Worm (Caenorhabditis elegans) whole organism, mixed stage, embryonic: ENCODE results near the gene tbc-19.

Experiments used
- M03D4.4 ChIP-seq: sonication (generic microtip); optimal IDR thresholded peaks from 2 replicates; lab custom pipeline; 2017; ENCODE audit warnings: mild to moderate bottlenecking, missing genetic modification characterization, missing compliant biosample characterization
- bed-3 ChIP-seq: fragments of 200-800 bp; sonication (Bioruptor generic); optimal IDR thresholded peaks from 3 replicates; lab custom pipeline; 2018; ENCODE audit warnings: mild to moderate bottlenecking, missing genetic modification characterization, moderate library complexity, missing compliant biosample characterization
- blmp-1 ChIP-seq: fragments of 150-350 bp; optimal IDR thresholded peaks from 2 replicates; lab custom pipeline; 2014; ENCODE audit warnings: missing biosample characterization, missing genetic modification characterization
- ceh-39 ChIP-seq: fragments of 150-350 bp; optimal IDR thresholded peaks from 2 replicates; lab custom pipeline; 2014; ENCODE audit warnings: missing biosample characterization, missing genetic modification characterization
- ceh-43 ChIP-seq: fragments of 200-800 bp; sonication (Bioruptor generic); optimal IDR thresholded peaks from 2 replicates; lab custom pipeline; 2018; ENCODE audit warnings: mild to moderate bottlenecking, missing genetic modification characterization, moderate library complexity, missing compliant biosample characterization
- ceh-83 ChIP-seq: fragments of 200-800 bp; sonication (Bioruptor generic); optimal IDR thresholded peaks from 2 replicates; lab custom pipeline; 2018; ENCODE audit warnings: mild to moderate bottlenecking, missing genetic modification characterization, missing compliant biosample characterization
- ces-1 ChIP-seq: fragments of 150-350 bp; optimal IDR thresholded peaks from 2 replicates; lab custom pipeline; 2014; ENCODE audit warnings: missing biosample characterization, missing genetic modification reagents, missing genetic modification characterization
- cnd-1 ChIP-seq: fragments of 200-800 bp; sonication (Bioruptor generic); optimal IDR thresholded peaks from 2 replicates; lab custom pipeline; 2018; ENCODE audit warnings: mild to moderate bottlenecking, missing genetic modification characterization, missing compliant biosample characterization
- drap-1 ChIP-seq: fragments of 200-800 bp; sonication (Bioruptor generic); optimal IDR thresholded peaks from 3 replicates; lab custom pipeline; 2018; ENCODE audit warnings: mild to moderate bottlenecking, missing genetic modification characterization, missing compliant biosample characterization
- elt-1 ChIP-seq: sonication (generic microtip); optimal IDR thresholded peaks from 2 replicates; lab custom pipeline; 2017; ENCODE audit warnings: missing genetic modification characterization, mild to moderate bottlenecking, missing compliant biosample characterization, antibody characterized with exemption, moderate library complexity, borderline replicate concordance; ENCODE audit not compliant: insufficient read depth
- elt-3 ChIP-seq: fragments of 150-350 bp; optimal IDR thresholded peaks from 2 replicates; lab custom pipeline; 2014; ENCODE audit warnings: missing biosample characterization, missing genetic modification characterization
- flh-1 ChIP-seq: fragments of 200-800 bp; sonication (Bioruptor generic); optimal IDR thresholded peaks from 2 replicates; lab custom pipeline; 2018; ENCODE audit warnings: mild to moderate bottlenecking, missing genetic modification characterization, moderate library complexity, missing compliant biosample characterization
- ham-2 ChIP-seq: fragments of 200-800 bp; sonication (Bioruptor generic); optimal IDR thresholded peaks from 2 replicates; lab custom pipeline; 2018; ENCODE audit warnings: mild to moderate bottlenecking, missing genetic modification characterization, missing compliant biosample characterization
- hlh-1 ChIP-seq: fragments of 150-350 bp; optimal IDR thresholded peaks from 2 replicates; lab custom pipeline; 2014; ENCODE audit warnings: missing biosample characterization, missing genetic modification reagents, missing genetic modification characterization
- lin-13 ChIP-seq: fragments of 150-350 bp; optimal IDR thresholded peaks from 2 replicates; lab custom pipeline; 2014; ENCODE audit warnings: missing biosample characterization, missing genetic modification characterization
- lin-32 ChIP-seq: fragments of 200-800 bp; sonication (Bioruptor generic); optimal IDR thresholded peaks from 2 replicates; lab custom pipeline; 2018; ENCODE audit warnings: mild to moderate bottlenecking, missing genetic modification characterization, missing compliant biosample characterization
- lsy-2 ChIP-seq: fragments of 150-350 bp; optimal IDR thresholded peaks from 2 replicates; lab custom pipeline; 2014; ENCODE audit warnings: missing biosample characterization, missing genetic modification characterization
- mab-5 ChIP-seq: fragments of 150-350 bp; optimal IDR thresholded peaks from 2 replicates; lab custom pipeline; 2014; ENCODE audit warnings: missing biosample characterization, missing genetic modification characterization
- mep-1 ChIP-seq: fragments of 150-350 bp; optimal IDR thresholded peaks from 2 replicates; lab custom pipeline; 2017; ENCODE audit warnings: missing biosample characterization, missing genetic modification reagents, missing genetic modification characterization, inconsistent platforms
- mls-2 ChIP-seq: sonication (generic microtip); optimal IDR thresholded peaks from 2 replicates; lab custom pipeline; 2016; ENCODE audit warnings: mild to moderate bottlenecking, missing genetic modification characterization, moderate library complexity, missing compliant biosample characterization
- nhr-12 ChIP-seq: fragments of 150-350 bp; optimal IDR thresholded peaks from 2 replicates; lab custom pipeline; 2014; ENCODE audit warnings: missing biosample characterization, missing genetic modification characterization
- nhr-2 ChIP-seq: fragments of 150-350 bp; optimal IDR thresholded peaks from 2 replicates; lab custom pipeline; 2014; ENCODE audit warnings: missing biosample characterization, missing genetic modification characterization
- nhr-237 ChIP-seq: fragments of 150-350 bp; optimal IDR thresholded peaks from 2 replicates; lab custom pipeline; 2014; ENCODE audit warnings: missing biosample characterization, missing genetic modification characterization
- nhr-28 ChIP-seq: fragments of 150-350 bp; optimal IDR thresholded peaks from 2 replicates; lab custom pipeline; 2014; ENCODE audit warnings: missing biosample characterization, missing genetic modification characterization
- nhr-76 ChIP-seq: sonication (generic microtip); optimal IDR thresholded peaks from 2 replicates; lab custom pipeline; 2017; ENCODE audit warnings: missing biosample characterization, missing genetic modification characterization
- pha-4 ChIP-seq: fragments of 150-350 bp; optimal IDR thresholded peaks from 2 replicates; lab custom pipeline; 2018; ENCODE audit warnings: missing biosample characterization, missing genetic modification reagents, missing genetic modification characterization
- sem-2 ChIP-seq: fragments of 200-800 bp; sonication (Bioruptor generic); optimal IDR thresholded peaks from 2 replicates; lab custom pipeline; 2018; ENCODE audit warnings: mild to moderate bottlenecking, missing genetic modification characterization, missing compliant biosample characterization
- snpc-4 ChIP-seq: fragments of 150-350 bp; optimal IDR thresholded peaks from 2 replicates; lab custom pipeline; 2014; ENCODE audit warnings: missing biosample characterization, missing genetic modification characterization
- sptf-1 ChIP-seq: sonication (generic microtip); optimal IDR thresholded peaks from 2 replicates; lab custom pipeline; 2017; ENCODE audit warnings: mild to moderate bottlenecking, missing genetic modification characterization, moderate library complexity, missing compliant biosample characterization
- tbx-8 ChIP-seq: fragments of 200-800 bp; sonication (Bioruptor generic); optimal IDR thresholded peaks from 2 replicates; lab custom pipeline; 2018; ENCODE audit warnings: mild to moderate bottlenecking, missing genetic modification characterization, moderate library complexity, missing compliant biosample characterization
- unc-120 ChIP-seq: sonication (generic microtip); optimal IDR thresholded peaks from 2 replicates; lab custom pipeline; 2017; ENCODE audit warnings: missing genetic modification characterization, missing compliant biosample characterization; ENCODE audit not compliant: poor library complexity, severe bottlenecking
- unc-39 ChIP-seq: fragments of 150-350 bp; optimal IDR thresholded peaks from 2 replicates; lab custom pipeline; 2014; ENCODE audit warnings: missing biosample characterization, missing genetic modification characterization
- unc-62 ChIP-seq: fragments of 150-350 bp; optimal IDR thresholded peaks from 2 replicates; lab custom pipeline; 2014; ENCODE audit warnings: missing biosample characterization, missing genetic modification reagents, missing genetic modification characterization
- zip-8 ChIP-seq: fragments of 150-350 bp; optimal IDR thresholded peaks from 2 replicates; lab custom pipeline; 2014; ENCODE audit warnings: missing biosample characterization, missing genetic modification characterization
- ztf-11 ChIP-seq: fragments of 150-350 bp; optimal IDR thresholded peaks from 2 replicates; lab custom pipeline; 2014; ENCODE audit warnings: missing biosample characterization, missing genetic modification characterization

tbc-19 gene

DNA sequence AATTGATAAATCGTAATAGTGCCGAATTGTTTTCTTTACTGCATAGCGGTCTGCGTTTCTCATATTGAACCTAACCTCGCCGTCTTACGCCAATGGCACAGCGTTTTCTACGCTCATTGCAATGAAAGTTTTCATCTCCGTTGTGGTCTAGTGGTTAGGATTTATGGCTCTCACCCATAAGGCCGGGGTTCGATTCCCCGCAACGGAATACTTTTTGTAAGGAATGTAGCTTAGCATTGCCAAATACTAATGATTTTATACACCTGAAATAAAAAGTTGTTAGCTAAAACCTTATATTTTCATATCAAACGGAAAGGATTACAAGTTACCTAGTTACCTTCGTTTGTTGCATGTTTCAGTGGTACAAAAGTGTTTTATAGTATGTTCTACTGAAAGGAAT is 3.5 kb upstream of the tbc-19 start:
- TF ChIP-seq sptf-1 (tag; lab: Kevin White, UChicago) (peak; percentile 93), pha-4 (tag; lab: Kevin White, UChicago) (peak; percentile 64), lin-32 (GFP tag; lab: Kevin White, UChicago) (peak; percentile 61), lsy-2 (tag; lab: Kevin White, UChicago) (peak; percentile 1), nhr-12 (peak; percentile 48), unc-120 (tag; lab: Kevin White, UChicago) (peak; percentile 99), ceh-83 (GFP tag; lab: Kevin White, UChicago) (peak; percentile 85), unc-62 (GFP tag; lab: Kevin White, UChicago) (peak; percentile 34), hlh-1 (tag; lab: Kevin White, UChicago) (peak; percentile 27), lin-13 (tag; lab: Kevin White, UChicago) (no peak), nhr-28 (tag; lab: Kevin White, UChicago) (peak; percentile 40), elt-1 (tag; lab: Kevin White, UChicago) (no peak), drap-1 (GFP tag; lab: Kevin White, UChicago) (peak; percentile 91), mls-2 (peak; percentile 88), tbx-8 (peak; percentile 23), ceh-39 (tag; lab: Kevin White, UChicago) (no peak), bed-3 (GFP tag; lab: Kevin White, UChicago) (peak; percentile 79), unc-39 (tag; lab: Kevin White, UChicago) (no peak), mab-5 (tag; lab: Kevin White, UChicago) (peak; percentile 47), mep-1 (peak; percentile 78), blmp-1 (tag; lab: Kevin White, UChicago) (no peak), ceh-43 (GFP tag; lab: Kevin White, UChicago) (peak; percentile 78), flh-1 (peak; percentile 66), M03D4.4 (peak; percentile 87), ztf-11 (tag; lab: Kevin White, UChicago) (no peak), ham-2 (GFP tag; lab: Kevin White, UChicago) (peak; percentile 92), snpc-4 (no peak), nhr-76 (tag; lab: Kevin White, UChicago) (no peak), nhr-237 (tag; lab: Kevin White, UChicago) (peak; percentile 20), nhr-2 (tag; lab: Kevin White, UChicago) (no peak), cnd-1 (tag; lab: Kevin White, UChicago) (peak; percentile 81), ces-1 (GFP tag; lab: Kevin White, UChicago) (peak; percentile 62), zip-8 (no peak), elt-3 (tag; lab: Kevin White, UChicago) (no peak), sem-2 (GFP tag; lab: Kevin White, UChicago) (peak; percentile 66)

DNA sequence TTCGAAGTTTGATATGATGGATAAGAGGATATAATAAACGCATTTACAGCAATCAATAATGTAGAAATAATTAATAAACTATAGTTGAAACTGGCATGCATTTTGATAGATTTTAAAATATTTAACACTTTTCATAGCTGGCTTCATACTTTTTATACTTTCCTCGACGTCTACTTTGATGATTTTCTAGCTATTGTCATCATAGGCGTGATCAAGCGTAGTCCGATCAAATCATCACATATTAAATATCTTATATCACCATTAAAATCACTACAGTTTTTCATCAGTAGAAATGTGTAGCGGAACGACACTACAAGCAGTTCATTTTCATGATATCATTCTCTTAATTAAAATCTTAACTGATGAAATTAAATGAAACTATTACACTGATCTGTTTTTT is 3.0 kb upstream of the tbc-19 start, which contains the start of gene C04C11.25:
TSS of gene C04C11.25 (minus strand) at position 101 of the 400 bp plus-strand sequence.
- TF ChIP-seq unc-39 (tag; lab: Kevin White, UChicago) (no peak), elt-1 (tag; lab: Kevin White, UChicago) (no peak), zip-8 (no peak), sptf-1 (tag; lab: Kevin White, UChicago) (no peak), elt-3 (tag; lab: Kevin White, UChicago) (no peak), mab-5 (tag; lab: Kevin White, UChicago) (no peak), ceh-43 (GFP tag; lab: Kevin White, UChicago) (no peak), nhr-237 (tag; lab: Kevin White, UChicago) (no peak), unc-62 (GFP tag; lab: Kevin White, UChicago) (no peak), hlh-1 (tag; lab: Kevin White, UChicago) (no peak), sem-2 (GFP tag; lab: Kevin White, UChicago) (no peak), ham-2 (GFP tag; lab: Kevin White, UChicago) (no peak), lsy-2 (tag; lab: Kevin White, UChicago) (no peak)
- TF ChIP-seq, all 35 proteins: peak for 0

DNA sequence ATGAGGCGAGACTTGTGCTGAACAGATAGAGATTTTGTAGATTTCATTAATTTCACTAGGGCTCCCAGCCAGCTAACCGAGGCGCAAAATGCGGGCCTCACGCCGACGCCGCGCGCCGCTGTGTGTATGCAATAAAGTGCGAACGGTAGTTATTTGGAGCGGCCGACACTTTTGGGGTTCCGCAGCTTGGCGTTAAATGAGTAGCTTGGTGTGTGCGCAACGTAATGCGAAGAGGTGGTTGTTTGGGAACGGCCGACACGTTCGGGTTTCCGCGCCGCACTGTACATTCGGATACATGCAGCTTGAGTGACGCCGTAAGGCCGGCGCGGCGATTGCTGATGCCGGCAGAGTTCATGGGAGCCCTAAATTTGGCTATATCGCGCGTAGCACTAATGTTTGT is 4.2 kb downstream of the tbc-19 start:
- TF ChIP-seq bed-3 (GFP tag; lab: Kevin White, UChicago) = no peak
- no peak for TF ChIP-seq elt-3 (tag; lab: Kevin White, UChicago)
- no peak for TF ChIP-seq unc-120 (tag; lab: Kevin White, UChicago)
- no peak for TF ChIP-seq nhr-12
- TF ChIP-seq sptf-1 (tag; lab: Kevin White, UChicago) = no peak
- TF ChIP-seq pha-4 (tag; lab: Kevin White, UChicago) = no peak
- no peak for TF ChIP-seq zip-8
- TF ChIP-seq ceh-83 (GFP tag; lab: Kevin White, UChicago) = no peak
